Worm (Caenorhabditis elegans) whole organism, young adult: Measurements from ENCODE around the gene dnc-1.

Experiments used
- B0261.1 ChIP-seq: sonication (generic microtip); optimal IDR thresholded peaks from 2 replicates; lab custom pipeline; 2016; ENCODE audit warnings: mild to moderate bottlenecking, missing genetic modification characterization, moderate library complexity, missing compliant biosample characterization
- F33H1.4 ChIP-seq: fragments of 200-800 bp; sonication (Bioruptor generic); IDR thresholded peaks from 2 replicates; pipeline ENCODE4 v1.3.6; 2022; ENCODE audit warnings: missing genetic modification reagents, missing genetic modification characterization, missing compliant biosample characterization
- ceh-79 ChIP-seq: sonication (generic microtip); optimal IDR thresholded peaks from 2 replicates; lab custom pipeline; 2017; ENCODE audit warnings: mild to moderate bottlenecking, missing genetic modification characterization, missing compliant biosample characterization
- efl-1 ChIP-seq: fragments of 150-350 bp; optimal IDR thresholded peaks from 2 replicates; lab custom pipeline; 2014; ENCODE audit warnings: missing biosample characterization, missing genetic modification reagents, missing genetic modification characterization
- lin-35 ChIP-seq, 3 experiments: fragments of 150-350 bp in 2 of 3; sonication (generic microtip) in 1 of 3; optimal IDR thresholded peaks; 2 replicates each; lab custom pipeline; 2014 to 2018; ENCODE audit warnings: missing biosample characterization in 3 of 3, missing genetic modification characterization in 3 of 3, missing genetic modification reagents in 3 of 3
- lir-1 ChIP-seq: fragments of 200-800 bp; sonication (Bioruptor generic); conservative IDR thresholded peaks from 2 replicates; pipeline ENCODE4 v1.3.6; 2022; ENCODE audit warnings: missing genetic modification reagents, missing genetic modification characterization, missing compliant biosample characterization
- lsl-1 ChIP-seq: fragments of 200-800 bp; sonication (Bioruptor generic); optimal IDR thresholded peaks from 2 replicates; lab custom pipeline; 2018; ENCODE audit warnings: mild to moderate bottlenecking, missing genetic modification characterization, moderate library complexity, missing compliant biosample characterization
- pha-4 ChIP-seq: fragments of 150-350 bp; sonication (generic microtip); optimal IDR thresholded peaks from 2 replicates; lab custom pipeline; 2014; ENCODE audit warnings: missing biosample characterization, missing genetic modification reagents, missing genetic modification characterization
- sea-2 ChIP-seq: fragments of 200-800 bp; sonication (Bioruptor generic); IDR thresholded peaks from 2 replicates; pipeline ENCODE4 v1.3.6; 2022; ENCODE audit warnings: missing genetic modification characterization, missing compliant biosample characterization
- snpc-4 ChIP-seq, 5 experiments: fragments of 150-350 bp in 1 of 5; sonication (generic microtip) in 4 of 5; optimal IDR thresholded peaks; 2 replicates each; lab custom pipeline; 2014 to 2018; ENCODE audit warnings: missing genetic modification characterization in 5 of 5, missing biosample characterization in 3 of 5, antibody characterized with exemption in 2 of 5, mild to moderate bottlenecking in 2 of 5, missing compliant biosample characterization in 2 of 5, missing genotype in 2 of 5, moderate library complexity in 2 of 5, missing genetic modification reagents in 1 of 5
- ztf-26 ChIP-seq: sonication (generic microtip); optimal IDR thresholded peaks from 2 replicates; lab custom pipeline; 2017; ENCODE audit warnings: missing genetic modification characterization, missing compliant biosample characterization

ce11 chrIV:10918877-10919560 lies 14.0 kb downstream of the dnc-1 start:
- TF ChIP-seq lsl-1 (peak; percentile 93), ceh-79 (tag; lab: Kevin White, UChicago) (no peak), B0261.1 (tag; lab: Kevin White, UChicago) (no peak), lir-1 (GFP tag; lab: Robert Waterston, UW) (peak; percentile 74; the same call in 1 of the 2 replicates), lin-35 (GFP tag; optimal IDR thresholded peaks at IDR 0.05; lab: Kevin White, UChicago) (peak in 1 of 3 experiments; percentile 28), sea-2 (GFP tag; lab: Robert Waterston, UW) (no peak), pha-4 (no peak), snpc-4 (GFP tag; optimal IDR thresholded peaks at IDR 0.05; lab: Kevin White, UChicago) (no peak), snpc-4 (tag; optimal IDR thresholded peaks at IDR 0.05; lab: Kevin White, UChicago) (peak in 3 of 4 experiments; percentile 29 to 65 (median 39)), efl-1 (GFP tag; lab: Kevin White, UChicago) (no peak), ztf-26 (tag; lab: Kevin White, UChicago) (peak; percentile 59), F33H1.4 (GFP tag; lab: Robert Waterston, UW) (peak; percentile 92)
